Worm (Caenorhabditis elegans) whole organism, L1 larva: ENCODE data around the gene sri-40.

Experiments used
- aha-1 ChIP-seq: fragments of 150-350 bp; optimal IDR thresholded peaks from 2 replicates; lab custom pipeline; 2014; ENCODE audit warnings: missing biosample characterization, missing genetic modification characterization
- aly-2 ChIP-seq: fragments of 150-350 bp; optimal IDR thresholded peaks from 2 replicates; lab custom pipeline; 2014; ENCODE audit warnings: missing biosample characterization, missing genetic modification characterization
- ama-1 ChIP-seq: fragments of 150-350 bp; optimal IDR thresholded peaks from 2 replicates; lab custom pipeline; 2014
- fos-1 ChIP-seq: fragments of 150-350 bp; optimal IDR thresholded peaks from 2 replicates; lab custom pipeline; 2014; ENCODE audit warnings: missing biosample characterization, missing genetic modification characterization
- hpl-2 ChIP-seq: fragments of 150-350 bp; optimal IDR thresholded peaks from 2 replicates; lab custom pipeline; 2014; ENCODE audit warnings: missing biosample characterization, missing genetic modification reagents, missing genetic modification characterization
- lin-13 ChIP-seq: fragments of 150-350 bp; optimal IDR thresholded peaks from 2 replicates; lab custom pipeline; 2014; ENCODE audit warnings: missing biosample characterization, missing genetic modification reagents, missing genetic modification characterization
- lsy-2 ChIP-seq, 2 experiments: fragments of 150-350 bp; optimal IDR thresholded peaks; 2 replicates each; lab custom pipeline; 2014; ENCODE audit warnings: missing biosample characterization in 2 of 2, missing genetic modification characterization in 2 of 2
- nhr-237 ChIP-seq: fragments of 150-350 bp; optimal IDR thresholded peaks from 2 replicates; lab custom pipeline; 2014; ENCODE audit warnings: missing biosample characterization, missing genetic modification characterization
- nhr-76 ChIP-seq: sonication (generic microtip); optimal IDR thresholded peaks from 2 replicates; lab custom pipeline; 2017; ENCODE audit warnings: missing biosample characterization, missing genetic modification characterization
- tlp-1 ChIP-seq: fragments of 150-350 bp; optimal IDR thresholded peaks from 2 replicates; lab custom pipeline; 2014; ENCODE audit warnings: missing biosample characterization, missing genetic modification characterization
- unc-130 ChIP-seq: fragments of 150-350 bp; optimal IDR thresholded peaks from 2 replicates; lab custom pipeline; 2017; ENCODE audit warnings: missing biosample characterization, missing genetic modification characterization, inconsistent platforms
- unc-62 ChIP-seq: fragments of 150-350 bp; optimal IDR thresholded peaks from 2 replicates; lab custom pipeline; 2014; ENCODE audit warnings: missing biosample characterization, missing genetic modification reagents, missing genetic modification characterization
- unc-86 ChIP-seq: sonication (generic microtip); optimal IDR thresholded peaks from 2 replicates; lab custom pipeline; 2016; ENCODE audit warnings: missing genetic modification characterization, missing compliant biosample characterization

DNA sequence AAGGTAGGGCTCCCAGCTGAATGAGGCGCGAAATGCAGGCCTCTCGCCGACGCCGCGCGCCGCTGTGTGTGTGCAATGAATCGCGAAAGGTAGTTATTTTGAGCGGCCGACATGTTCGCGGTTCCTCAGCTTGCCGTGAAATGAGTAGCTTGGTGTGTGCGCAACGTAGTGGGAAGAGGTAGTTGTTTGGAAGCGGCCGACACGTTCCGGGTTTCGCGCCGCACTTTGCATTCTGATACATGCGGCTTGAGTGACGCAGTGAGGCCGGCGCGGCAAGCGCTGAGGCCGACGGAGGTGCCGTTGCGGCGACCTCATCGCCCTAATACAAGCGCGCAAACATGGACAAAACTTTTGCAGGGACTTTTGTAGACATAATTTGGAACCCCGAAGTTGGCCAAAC lies 18.0 kb downstream of the sri-40 start:
- TF ChIP-seq nhr-76: no peak
- no peak for TF ChIP-seq unc-86
- TF ChIP-seq lin-13 (GFP tag; lab: Kevin White, UChicago): no peak
- TF ChIP-seq aly-2 (tag; lab: Kevin White, UChicago): no peak
- no peak for TF ChIP-seq lsy-2 (tag; optimal IDR thresholded peaks at IDR 0.05; lab: Kevin White, UChicago)
- no peak for TF ChIP-seq hpl-2 (GFP tag; lab: Kevin White, UChicago)
- TF ChIP-seq unc-62 (GFP tag; lab: Kevin White, UChicago): no peak
- no peak for TF ChIP-seq tlp-1 (tag; lab: Kevin White, UChicago)
- TF ChIP-seq unc-130: no peak
- TF ChIP-seq ama-1 (lab: Kevin White, UChicago): no peak
- TF ChIP-seq fos-1: no peak
- no peak for TF ChIP-seq nhr-237 (tag; lab: Kevin White, UChicago)
- no peak for TF ChIP-seq aha-1 (tag; lab: Kevin White, UChicago)
